Fruit fly (Drosophila melanogaster): Measurements from ENCODE around the gene CG18649.

DNA sequence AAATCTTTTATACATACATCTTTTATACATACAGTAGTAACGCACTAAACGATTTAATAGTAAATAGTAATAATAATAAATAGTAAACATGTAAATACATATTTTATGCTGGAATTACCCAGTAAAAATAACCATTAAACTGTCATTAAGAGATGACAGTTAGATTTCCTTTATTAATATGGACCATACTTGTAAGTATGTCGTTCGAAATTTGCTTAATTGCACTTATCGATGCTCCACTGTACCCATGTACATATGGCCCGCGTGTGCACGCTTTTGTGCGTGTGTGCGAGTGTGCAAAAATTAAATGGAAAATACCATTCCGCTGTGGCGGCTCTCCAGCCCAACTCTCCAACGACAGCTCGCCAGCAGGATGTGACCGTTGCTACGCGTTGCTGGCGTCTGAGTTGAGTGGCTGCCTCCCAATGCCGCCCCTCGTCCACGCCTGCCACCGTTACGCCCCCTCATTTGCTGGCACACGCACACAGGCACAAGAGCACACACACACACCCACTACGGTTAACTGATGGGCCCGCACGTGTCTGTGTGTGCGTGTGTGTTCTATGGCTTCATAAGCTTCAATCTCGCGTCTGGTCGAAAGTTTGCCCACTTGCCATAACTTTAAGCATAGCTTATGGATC, 48.9 kb upstream of the CG18649 start:
- TF ChIP-seq Vsx2 (GFP tag; optimal IDR thresholded peaks at IDR 0.05; ENCODE audit: partially characterized antibody) = no peak
- peak; percentile 26 for TF ChIP-seq h (GFP tag; optimal IDR thresholded peaks at IDR 0.05)
- no peak for TF ChIP-seq jim (GFP tag; optimal IDR thresholded peaks at IDR 0.05)
- TF ChIP-seq Abd-B (GFP tag; optimal IDR thresholded peaks at IDR 0.05) = no peak
- TF ChIP-seq woc (GFP tag; optimal IDR thresholded peaks at IDR 0.05) = peak; percentile 39
- TF ChIP-seq CG32264 (GFP tag; optimal IDR thresholded peaks at IDR 0.05) = no peak
